Worm (Caenorhabditis elegans): Measurements from ENCODE around the gene znf-474.

ce11 chrX:12111213-12111612 is 38.5 kb upstream of the znf-474 start, which contains the start of gene lgc-14:
- TF ChIP-seq W03F9.2 (tag; optimal IDR thresholded peaks at IDR 0.05) = no peak
- no peak for TF ChIP-seq dao-5 (tag; optimal IDR thresholded peaks at IDR 0.05)
- TF ChIP-seq him-1 (tag; optimal IDR thresholded peaks at IDR 0.05) = no peak

Measured in whole organism, L4/young adult.